Worm (Caenorhabditis elegans) whole organism, L1 larva: ENCODE measurements around the gene enpp-1.

ENCODE experiments used
- C04F5.9 ChIP-seq: sonication (generic microtip); optimal IDR thresholded peaks from 2 replicates; lab custom pipeline; 2016; ENCODE audit warnings: missing genetic modification characterization, missing compliant biosample characterization
- F16B12.6 ChIP-seq: fragments of 150-350 bp; optimal IDR thresholded peaks from 2 replicates; lab custom pipeline; 2014; ENCODE audit warnings: missing biosample characterization, missing genetic modification characterization
- Y116A8C.19 ChIP-seq: sonication (generic microtip); optimal IDR thresholded peaks from 2 replicates; lab custom pipeline; 2016; ENCODE audit warnings: missing compliant biosample characterization, missing genetic modification characterization, borderline replicate concordance
- aha-1 ChIP-seq: fragments of 150-350 bp; optimal IDR thresholded peaks from 2 replicates; lab custom pipeline; 2014; ENCODE audit warnings: missing biosample characterization, missing genetic modification characterization
- alr-1 ChIP-seq: fragments of 200-800 bp; sonication (Bioruptor generic); optimal IDR thresholded peaks from 2 replicates; lab custom pipeline; 2018; ENCODE audit warnings: borderline replicate concordance, mild to moderate bottlenecking, missing genetic modification characterization, missing compliant biosample characterization
- aly-2 ChIP-seq: fragments of 150-350 bp; optimal IDR thresholded peaks from 2 replicates; lab custom pipeline; 2014; ENCODE audit warnings: missing biosample characterization, missing genetic modification characterization
- ama-1 ChIP-seq: fragments of 150-350 bp; optimal IDR thresholded peaks from 2 replicates; lab custom pipeline; 2014
- blmp-1 ChIP-seq: fragments of 150-350 bp; optimal IDR thresholded peaks from 2 replicates; lab custom pipeline; 2014; ENCODE audit warnings: missing biosample characterization, missing genetic modification characterization
- ceh-8 ChIP-seq: fragments of 200-800 bp; sonication (Bioruptor generic); optimal IDR thresholded peaks from 2 replicates; lab custom pipeline; 2018; ENCODE audit warnings: mild to moderate bottlenecking, missing genetic modification characterization, moderate library complexity, missing compliant biosample characterization
- ceh-82 ChIP-seq, 3 experiments: fragments of 150-350 bp in 1 of 3; sonication (generic microtip) in 2 of 3; optimal IDR thresholded peaks; 2 replicates each; lab custom pipeline; 2014 to 2017; ENCODE audit warnings: missing biosample characterization in 3 of 3, missing genetic modification characterization in 3 of 3
- ceh-90 ChIP-seq: sonication (generic microtip); optimal IDR thresholded peaks from 2 replicates; lab custom pipeline; 2016; ENCODE audit warnings: missing genetic modification characterization, missing compliant biosample characterization
- dpl-1 ChIP-seq, 3 experiments: fragments of 150-350 bp in 2 of 3; sonication (generic microtip) in 1 of 3; optimal IDR thresholded peaks; 2 replicates each; lab custom pipeline; 2014 to 2017; ENCODE audit warnings: missing biosample characterization in 3 of 3, missing genetic modification characterization in 3 of 3, missing genetic modification reagents in 3 of 3
- dsc-1 ChIP-seq: sonication (generic microtip); optimal IDR thresholded peaks from 2 replicates; lab custom pipeline; 2016; ENCODE audit warnings: mild to moderate bottlenecking, missing genetic modification characterization, missing compliant biosample characterization
- efl-1 ChIP-seq, 4 experiments: fragments of 150-350 bp; optimal IDR thresholded peaks in 3 of 4; peaks in 1 of 4; 1 replicate in 1 of 4; 2 replicates in 3 of 4; lab custom pipeline; 2014; ENCODE audit warnings: missing biosample characterization in 2 of 4, missing genetic modification characterization in 2 of 4, missing genetic modification reagents in 2 of 4
- egl-13 ChIP-seq: sonication (generic microtip); optimal IDR thresholded peaks from 2 replicates; lab custom pipeline; 2016; ENCODE audit warnings: missing genotype, missing genetic modification reagents, missing genetic modification characterization, missing compliant biosample characterization
- elt-3 ChIP-seq, 6 experiments: fragments of 150-350 bp in 1 of 6; sonication (generic microtip); optimal IDR thresholded peaks; 2 replicates each; lab custom pipeline; 2017 to 2018; ENCODE audit warnings: missing biosample characterization in 6 of 6, missing genetic modification characterization in 6 of 6, inconsistent platforms in 1 of 6
- fkh-10 ChIP-seq: sonication (generic microtip); optimal IDR thresholded peaks from 2 replicates; lab custom pipeline; 2017; ENCODE audit warnings: missing biosample characterization, missing genetic modification reagents, missing genetic modification characterization
- fkh-8 ChIP-seq: sonication (generic microtip); optimal IDR thresholded peaks from 2 replicates; lab custom pipeline; 2016; ENCODE audit warnings: mild to moderate bottlenecking, missing genetic modification characterization, missing compliant biosample characterization
- fos-1 ChIP-seq: fragments of 150-350 bp; optimal IDR thresholded peaks from 2 replicates; lab custom pipeline; 2014; ENCODE audit warnings: missing biosample characterization, missing genetic modification characterization
- grh-1 ChIP-seq: fragments of 200-800 bp; sonication (Bioruptor generic); IDR thresholded peaks from 2 replicates; pipeline ENCODE4 v1.3.6; 2022; ENCODE audit warnings: missing genetic modification reagents, missing genetic modification characterization, missing compliant biosample characterization
- hlh-4 ChIP-seq: sonication (generic microtip); optimal IDR thresholded peaks from 2 replicates; lab custom pipeline; 2016; ENCODE audit warnings: mild to moderate bottlenecking, missing genetic modification characterization, missing compliant biosample characterization
- hpl-2 ChIP-seq: fragments of 150-350 bp; optimal IDR thresholded peaks from 2 replicates; lab custom pipeline; 2014; ENCODE audit warnings: missing biosample characterization, missing genetic modification reagents, missing genetic modification characterization
- lin-14 ChIP-seq: fragments of 200-800 bp; sonication (Bioruptor generic); optimal IDR thresholded peaks from 2 replicates; lab custom pipeline; 2018; ENCODE audit warnings: mild to moderate bottlenecking, missing genetic modification characterization, moderate library complexity, missing compliant biosample characterization
- lin-35 ChIP-seq, 2 experiments: fragments of 150-350 bp; optimal IDR thresholded peaks; 2 replicates each; lab custom pipeline; 2014; ENCODE audit warnings: missing biosample characterization in 2 of 2, missing genetic modification characterization in 2 of 2, missing genetic modification reagents in 2 of 2
- lin-39 ChIP-seq: fragments of 150-350 bp; optimal IDR thresholded peaks from 2 replicates; lab custom pipeline; 2014; ENCODE audit warnings: missing biosample characterization, missing genetic modification reagents, missing genetic modification characterization
- lsy-2 ChIP-seq, 2 experiments: fragments of 150-350 bp; optimal IDR thresholded peaks; 2 replicates each; lab custom pipeline; 2014; ENCODE audit warnings: missing biosample characterization in 2 of 2, missing genetic modification characterization in 2 of 2
- mdl-1 ChIP-seq, 2 experiments: fragments of 150-350 bp; optimal IDR thresholded peaks; 2 replicates each; lab custom pipeline; 2014 to 2017; ENCODE audit warnings: missing biosample characterization in 2 of 2, missing genetic modification characterization in 2 of 2, inconsistent platforms in 1 of 2
- nhr-12 ChIP-seq: sonication (generic microtip); optimal IDR thresholded peaks from 2 replicates; lab custom pipeline; 2017; ENCODE audit warnings: missing biosample characterization, missing genetic modification characterization
- nhr-19 ChIP-seq: fragments of 200-800 bp; sonication (Bioruptor generic); conservative IDR thresholded peaks from 2 replicates; pipeline ENCODE4 v1.3.6; 2022; ENCODE audit warnings: missing genetic modification characterization, missing compliant biosample characterization
- nhr-20 ChIP-seq: sonication (generic microtip); optimal IDR thresholded peaks from 2 replicates; lab custom pipeline; 2016; ENCODE audit warnings: mild to moderate bottlenecking, missing genetic modification characterization, missing compliant biosample characterization
- nhr-71 ChIP-seq: sonication (generic microtip); optimal IDR thresholded peaks from 2 replicates; lab custom pipeline; 2016; ENCODE audit warnings: mild to moderate bottlenecking, missing genetic modification characterization, moderate library complexity, missing compliant biosample characterization
- nhr-76 ChIP-seq: sonication (generic microtip); optimal IDR thresholded peaks from 2 replicates; lab custom pipeline; 2017; ENCODE audit warnings: missing biosample characterization, missing genetic modification characterization
- nhr-85 ChIP-seq: sonication (generic microtip); peaks from one replicate; lab custom pipeline; 2016; ENCODE audit warnings: missing genetic modification characterization, inconsistent platforms, missing compliant biosample characterization
- pag-3 ChIP-seq: sonication (generic microtip); optimal IDR thresholded peaks from 2 replicates; lab custom pipeline; 2017; ENCODE audit warnings: missing genetic modification characterization, mild to moderate bottlenecking, missing compliant biosample characterization, antibody characterized with exemption, borderline replicate concordance; ENCODE audit not compliant: insufficient read depth
- pqm-1 ChIP-seq: sonication (generic microtip); optimal IDR thresholded peaks from 3 replicates; lab custom pipeline; 2017; ENCODE audit warnings: missing biosample characterization, missing genetic modification characterization
- rnt-1 ChIP-seq: sonication (generic microtip); optimal IDR thresholded peaks from 2 replicates; lab custom pipeline; 2016; ENCODE audit warnings: mild to moderate bottlenecking, missing genetic modification characterization, moderate library complexity, missing compliant biosample characterization
- skn-1 ChIP-seq: fragments of 150-350 bp; optimal IDR thresholded peaks from 2 replicates; lab custom pipeline; 2014; ENCODE audit warnings: missing biosample characterization, missing genetic modification characterization
- snu-23 ChIP-seq: sonication (generic microtip); optimal IDR thresholded peaks from 2 replicates; lab custom pipeline; 2016; ENCODE audit warnings: missing genetic modification characterization, missing compliant biosample characterization
- unc-30 ChIP-seq: sonication (generic microtip); optimal IDR thresholded peaks from 2 replicates; lab custom pipeline; 2017; ENCODE audit warnings: missing biosample characterization, missing genetic modification characterization
- unc-86 ChIP-seq: sonication (generic microtip); optimal IDR thresholded peaks from 2 replicates; lab custom pipeline; 2016; ENCODE audit warnings: missing genetic modification characterization, missing compliant biosample characterization
- vab-15 ChIP-seq: sonication (generic microtip); optimal IDR thresholded peaks from 2 replicates; lab custom pipeline; 2017; ENCODE audit warnings: missing genotype, mild to moderate bottlenecking, missing genetic modification characterization, missing compliant biosample characterization
- xbp-1 ChIP-seq: sonication (generic microtip); optimal IDR thresholded peaks from 2 replicates; lab custom pipeline; 2016; ENCODE audit warnings: missing genetic modification characterization, missing compliant biosample characterization
- ztf-11 ChIP-seq, 2 experiments: sonication (generic microtip); optimal IDR thresholded peaks; 2 replicates each; lab custom pipeline; 2016 to 2017; ENCODE audit warnings: missing genetic modification characterization in 2 of 2, missing biosample characterization in 1 of 2, missing compliant biosample characterization in 1 of 2

Gene enpp-1

DNA sequence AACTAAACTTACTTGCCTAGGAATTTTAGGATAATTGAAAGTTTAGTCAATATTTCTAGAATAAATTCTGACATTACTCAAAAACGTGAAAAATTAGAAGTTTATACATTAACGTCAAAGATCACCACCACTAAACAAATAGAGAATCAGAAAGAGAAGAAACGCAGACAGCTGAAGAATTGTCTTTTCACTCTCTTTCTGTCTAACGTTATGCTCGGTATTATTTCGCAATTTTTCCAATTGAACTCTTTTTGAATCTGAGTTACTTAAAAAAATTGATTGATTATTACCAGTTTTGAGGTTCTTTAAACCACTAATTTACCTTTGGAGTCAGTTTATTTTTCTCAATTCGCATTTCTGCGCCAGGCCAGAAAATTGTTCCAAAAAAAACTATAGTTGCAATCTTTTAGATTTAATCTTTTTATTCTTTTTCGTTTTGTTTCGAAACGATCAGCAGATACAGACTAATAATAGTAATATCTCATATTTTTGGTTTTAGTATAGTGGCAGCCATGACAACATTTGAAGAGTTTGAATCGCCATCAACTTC is 30.4 kb upstream of the enpp-1 start, which contains the start of gene nhr-154 (continued):
- TF ChIP-seq aly-2 (tag; lab: Kevin White, UChicago) = no peak
- no peak for TF ChIP-seq ztf-11 (tag; optimal IDR thresholded peaks at IDR 0.05; lab: Kevin White, UChicago)
- no peak for TF ChIP-seq pag-3

DNA sequence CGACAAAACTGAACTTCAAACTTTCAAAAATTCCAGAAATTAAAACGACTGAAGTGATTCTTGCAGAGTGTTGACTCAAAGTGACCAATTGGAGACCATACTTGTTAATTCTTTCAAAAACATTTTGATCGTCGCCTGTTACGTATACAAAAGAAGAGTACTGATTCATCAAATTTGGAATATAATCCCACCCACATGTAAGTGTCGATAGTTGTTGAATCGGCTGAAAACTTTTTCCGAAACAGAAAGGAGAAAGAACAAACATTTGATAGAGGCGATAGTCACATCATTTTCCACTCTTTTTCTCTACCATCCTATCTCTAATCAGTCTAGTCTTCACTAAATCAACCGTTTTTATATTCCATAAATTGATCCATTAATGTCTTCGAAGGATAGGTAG is 27.3 kb upstream of the enpp-1 start, which contains the start of gene nhr-153:
TSS of gene nhr-153 (plus strand) at position 301 of the 400 bp plus-strand sequence.
- TF ChIP-seq ceh-82 (tag; optimal IDR thresholded peaks at IDR 0.05; lab: Kevin White, UChicago) = no peak
- TF ChIP-seq snu-23 = peak; percentile 10
- peak in 1 of 2 experiments; percentile 11 for TF ChIP-seq lin-35 (GFP tag; optimal IDR thresholded peaks at IDR 0.05; lab: Kevin White, UChicago)
- TF ChIP-seq, all 84 proteins: peak for 2

DNA sequence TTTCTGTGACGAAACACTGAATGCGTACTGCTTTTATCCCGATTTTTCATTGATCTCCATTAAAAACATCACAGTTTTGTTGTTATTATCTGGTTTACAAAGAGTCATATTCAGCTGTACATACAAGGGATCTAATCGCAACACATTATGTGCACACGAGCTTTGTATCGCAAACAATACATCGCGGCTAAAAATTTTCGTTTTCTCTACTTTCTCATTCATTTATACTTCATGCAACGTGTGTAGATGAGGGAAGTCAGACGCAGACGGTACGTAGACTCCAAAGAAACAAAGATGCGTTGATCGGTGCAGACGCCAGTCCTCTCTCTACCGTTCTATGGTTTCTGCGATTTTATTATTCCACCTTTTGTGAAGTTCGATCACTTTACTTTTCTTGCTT is 24.4 kb upstream of the enpp-1 start, which contains the start of gene nhr-136:
TSS of gene nhr-136 (plus strand) at position 301 of the 400 bp plus-strand sequence.
- no peak for TF ChIP-seq nhr-19 (GFP tag; lab: Robert Waterston, UW)
- no peak for TF ChIP-seq Y116A8C.19 (tag; lab: Kevin White, UChicago)
- TF ChIP-seq lin-14 (GFP tag; lab: Kevin White, UChicago) = peak; percentile 34
- TF ChIP-seq aha-1 (tag; lab: Kevin White, UChicago) = no peak
- TF ChIP-seq pag-3 = no peak
- TF ChIP-seq blmp-1 = peak; percentile 75
- no peak for TF ChIP-seq efl-1 (optimal IDR thresholded peaks at IDR 0.05; lab: Kevin White, UChicago)
- TF ChIP-seq efl-1 (GFP tag; optimal IDR thresholded peaks at IDR 0.05 in 1 of 2; lab: Kevin White, UChicago) = peak in 1 of 2 experiments; percentile 53
- no peak for TF ChIP-seq C04F5.9 (tag; lab: Kevin White, UChicago)
- TF ChIP-seq snu-23 = peak; percentile 7
- peak in 1 of 3 experiments; percentile 18 for TF ChIP-seq ceh-82 (tag; optimal IDR thresholded peaks at IDR 0.05; lab: Kevin White, UChicago)
- no peak for TF ChIP-seq nhr-71 (tag; lab: Kevin White, UChicago)
- TF ChIP-seq hpl-2 (GFP tag; lab: Kevin White, UChicago) = no peak
- peak in 1 of 2 experiments; percentile 5 for TF ChIP-seq lsy-2 (tag; optimal IDR thresholded peaks at IDR 0.05; lab: Kevin White, UChicago)
- TF ChIP-seq lin-35 (GFP tag; optimal IDR thresholded peaks at IDR 0.05; lab: Kevin White, UChicago) = peak in 1 of 2 experiments; percentile 47
- TF ChIP-seq xbp-1 (tag; lab: Kevin White, UChicago) = no peak
- no peak for TF ChIP-seq unc-30 (tag; lab: Kevin White, UChicago)
- peak; percentile 21 for TF ChIP-seq nhr-20 (tag; lab: Kevin White, UChicago)
- TF ChIP-seq alr-1 (tag; lab: Kevin White, UChicago) = no peak
- TF ChIP-seq lin-39 (tag; lab: Kevin White, UChicago) = no peak
- TF ChIP-seq ceh-8 (GFP tag; lab: Kevin White, UChicago) = no peak
- no peak for TF ChIP-seq vab-15
- no peak for TF ChIP-seq hlh-4
- no peak for TF ChIP-seq nhr-76 (tag; lab: Kevin White, UChicago)
- no peak for TF ChIP-seq unc-86

DNA sequence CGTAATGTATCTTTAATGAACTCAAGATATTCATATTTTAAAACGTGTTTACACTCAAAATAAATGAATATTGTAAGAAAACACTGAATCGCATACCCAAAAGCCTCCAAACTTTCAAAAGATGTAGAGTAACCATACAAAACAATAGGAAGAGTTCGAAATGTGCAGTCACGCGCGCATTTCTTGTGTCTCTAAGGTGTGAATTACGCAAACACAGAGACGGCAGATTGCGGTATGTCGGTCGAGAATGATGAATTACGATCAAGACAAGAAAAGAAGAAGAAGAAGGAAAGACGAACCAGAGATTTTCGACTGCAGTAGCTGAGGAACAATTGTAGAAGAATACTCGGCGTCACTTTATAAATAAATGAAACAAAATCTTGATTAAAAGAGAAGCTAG is 19.8 kb upstream of the enpp-1 start, which contains the start of gene lhpp-1:
TSS of gene lhpp-1 (minus strand) at position 354 of the 400 bp plus-strand sequence.
- TF ChIP-seq mdl-1 (tag; optimal IDR thresholded peaks at IDR 0.05; lab: Kevin White, UChicago) = peak in 1 of 2 experiments; percentile 14
- TF ChIP-seq F16B12.6 (tag; lab: Kevin White, UChicago) = peak; percentile 69
- TF ChIP-seq ceh-90 (tag; lab: Kevin White, UChicago) = no peak
- TF ChIP-seq lin-14 (GFP tag; lab: Kevin White, UChicago) = peak; percentile 5
- TF ChIP-seq lin-35 (GFP tag; optimal IDR thresholded peaks at IDR 0.05; lab: Kevin White, UChicago) = peak; percentile 48 to 78
- peak in 1 of 2 experiments; percentile 20 for TF ChIP-seq lsy-2 (tag; optimal IDR thresholded peaks at IDR 0.05; lab: Kevin White, UChicago)
- TF ChIP-seq egl-13 = no peak
- peak in 1 of 6 experiments; percentile 12 for TF ChIP-seq elt-3 (tag; optimal IDR thresholded peaks at IDR 0.05; lab: Kevin White, UChicago)
- TF ChIP-seq dsc-1 (tag; lab: Kevin White, UChicago) = no peak
- TF ChIP-seq dpl-1 (GFP tag; optimal IDR thresholded peaks at IDR 0.05; lab: Kevin White, UChicago) = peak; percentile 20 to 61 (median 55)
- peak; percentile 68 for TF ChIP-seq blmp-1
- TF ChIP-seq rnt-1 (tag; lab: Kevin White, UChicago) = peak; percentile 19
- no peak for TF ChIP-seq fos-1 (tag; lab: Kevin White, UChicago)
- TF ChIP-seq aha-1 (tag; lab: Kevin White, UChicago) = no peak
- TF ChIP-seq C04F5.9 (tag; lab: Kevin White, UChicago) = no peak
- peak; percentile 2 for TF ChIP-seq skn-1 (tag; lab: Kevin White, UChicago)
- TF ChIP-seq ama-1 (lab: Kevin White, UChicago) = no peak
- no peak for TF ChIP-seq nhr-12
- no peak for TF ChIP-seq fkh-8
- peak in 1 of 2 experiments; percentile 30 for TF ChIP-seq efl-1 (optimal IDR thresholded peaks at IDR 0.05; lab: Kevin White, UChicago)
- TF ChIP-seq efl-1 (GFP tag; optimal IDR thresholded peaks at IDR 0.05 in 1 of 2; lab: Kevin White, UChicago) = peak; percentile 34 to 93
- TF ChIP-seq unc-86 = no peak
- no peak for TF ChIP-seq pqm-1 (tag; lab: Kevin White, UChicago)
- TF ChIP-seq grh-1 = no peak
- TF ChIP-seq fkh-10 (GFP tag; lab: Kevin White, UChicago) = no peak
- peak; percentile 6 for TF ChIP-seq snu-23
- no peak for TF ChIP-seq hlh-4
- TF ChIP-seq ceh-8 (GFP tag; lab: Kevin White, UChicago) = no peak
- peak; percentile 80 for TF ChIP-seq nhr-85
